Worm (Caenorhabditis elegans): ENCODE data around the gene T04H1.12.

T04H1.12 gene

DNA sequence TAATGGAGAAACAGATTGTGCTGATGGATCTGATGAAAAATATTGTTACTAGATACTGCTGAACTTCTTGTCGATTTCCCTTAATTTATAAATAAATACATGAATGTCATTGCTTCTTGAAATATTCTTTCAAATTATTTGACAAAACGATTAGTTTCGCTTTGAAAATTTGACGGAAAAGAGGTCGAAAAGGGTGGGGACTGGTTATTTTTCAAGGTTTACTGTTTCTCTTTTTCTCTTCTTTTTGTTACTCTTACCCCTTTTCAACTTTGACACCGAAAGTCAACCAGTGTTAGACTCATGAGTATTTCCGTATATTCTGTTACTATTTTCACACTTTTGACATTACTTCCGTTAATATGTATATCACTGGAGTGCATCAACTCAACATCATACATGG lies at the start of gene T04H1.12:
Gene T04H1.12 (plus strand): TSS at position 301 of the 400 bp plus-strand sequence.
- no peak for TF ChIP-seq dao-5 (tag; optimal IDR thresholded peaks at IDR 0.05)

DNA sequence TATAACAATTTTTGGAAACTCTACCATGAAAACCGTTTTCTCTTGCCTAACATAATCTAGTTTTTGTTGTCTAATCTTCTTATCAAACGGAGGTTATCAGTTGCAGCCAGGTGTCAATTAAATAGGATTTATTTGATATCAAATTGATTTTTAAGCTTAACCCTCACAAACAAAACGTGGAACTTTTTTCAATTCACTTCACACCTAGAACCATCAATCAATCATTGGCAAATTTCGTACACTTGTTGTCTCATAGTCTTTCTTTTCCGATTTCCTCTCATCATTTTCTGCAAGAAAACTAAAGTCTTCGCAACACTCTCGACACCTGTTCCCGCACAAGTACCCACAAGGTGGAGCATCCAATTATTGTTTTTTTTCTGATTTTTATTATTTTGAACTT lies 46.8 kb upstream of the T04H1.12 start:
- no peak for TF ChIP-seq dao-5 (tag; optimal IDR thresholded peaks at IDR 0.05)
- no peak for TF ChIP-seq W03F9.2 (tag; optimal IDR thresholded peaks at IDR 0.05)
- no peak for TF ChIP-seq him-1 (tag; optimal IDR thresholded peaks at IDR 0.05)

DNA sequence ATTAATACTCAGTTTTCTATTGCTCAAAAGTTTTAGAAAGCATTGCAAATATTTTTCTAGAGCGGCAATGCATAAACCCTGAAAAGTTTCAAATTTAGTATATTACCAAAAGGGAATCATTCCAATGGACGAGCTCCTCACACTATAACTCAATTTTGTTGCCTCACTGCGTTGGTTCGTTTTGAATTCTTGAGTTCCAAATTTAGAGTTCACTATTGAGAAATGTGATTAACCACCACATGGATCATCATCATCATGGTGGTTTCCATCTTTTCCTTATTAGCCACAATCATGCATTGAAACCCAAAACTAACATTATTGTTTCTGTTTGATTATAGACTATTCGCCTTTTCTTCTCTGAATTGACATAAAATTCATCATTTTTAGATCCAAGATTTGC lies 45.5 kb upstream of the T04H1.12 start:
- TF ChIP-seq dao-5 (tag; optimal IDR thresholded peaks at IDR 0.05): no peak
- no peak for TF ChIP-seq W03F9.2 (tag; optimal IDR thresholded peaks at IDR 0.05)
- TF ChIP-seq him-1 (tag; optimal IDR thresholded peaks at IDR 0.05): no peak

DNA sequence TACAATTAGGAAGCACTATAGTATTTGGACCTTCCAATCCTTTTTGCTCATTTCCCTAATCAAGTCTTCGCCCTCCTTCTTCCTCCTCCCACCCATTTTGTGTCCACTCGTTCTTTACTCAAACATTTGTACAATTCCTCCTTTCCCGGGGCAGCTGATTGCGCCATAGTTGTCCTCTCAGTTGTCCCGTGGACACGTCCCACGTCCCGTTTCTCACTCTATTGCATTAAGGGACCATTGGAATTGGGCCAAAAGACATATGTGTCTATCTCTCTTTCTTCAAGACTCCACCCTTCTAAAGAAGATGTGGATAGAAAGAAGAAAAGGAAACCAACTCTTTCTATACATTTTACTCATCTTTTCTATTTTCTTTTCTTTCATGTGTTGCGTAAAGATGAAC lies 44.4 kb upstream of the T04H1.12 start:
- TF ChIP-seq dao-5 (tag; optimal IDR thresholded peaks at IDR 0.05) (no peak), him-1 (tag; optimal IDR thresholded peaks at IDR 0.05) (no peak), W03F9.2 (tag; optimal IDR thresholded peaks at IDR 0.05) (no peak)

DNA sequence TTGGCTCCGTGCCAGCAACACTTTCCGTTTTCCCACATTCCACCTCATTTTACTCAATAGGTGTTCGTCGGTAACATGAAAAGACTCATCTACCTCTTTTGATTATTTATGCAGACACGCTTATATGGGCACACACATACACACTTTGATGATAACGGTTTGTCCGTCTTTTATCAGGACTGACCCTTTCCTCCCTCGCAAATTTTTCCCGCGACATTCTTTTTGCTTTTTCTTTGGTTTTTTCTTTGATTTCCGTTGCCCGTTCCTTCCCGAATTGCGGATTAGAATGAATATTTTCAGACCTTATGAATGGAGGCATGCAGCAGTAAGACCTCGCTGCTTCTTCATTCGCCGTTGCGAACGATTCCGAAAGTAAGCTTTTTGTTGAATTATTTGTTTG lies 42.4 kb upstream of the T04H1.12 start, which contains the start of gene vab-8:
Gene vab-8 (plus strand): TSS at position 301 of the 400 bp plus-strand sequence.
- TF ChIP-seq him-1 (tag; optimal IDR thresholded peaks at IDR 0.05): no peak
- TF ChIP-seq W03F9.2 (tag; optimal IDR thresholded peaks at IDR 0.05): no peak
- TF ChIP-seq dao-5 (tag; optimal IDR thresholded peaks at IDR 0.05): no peak

DNA sequence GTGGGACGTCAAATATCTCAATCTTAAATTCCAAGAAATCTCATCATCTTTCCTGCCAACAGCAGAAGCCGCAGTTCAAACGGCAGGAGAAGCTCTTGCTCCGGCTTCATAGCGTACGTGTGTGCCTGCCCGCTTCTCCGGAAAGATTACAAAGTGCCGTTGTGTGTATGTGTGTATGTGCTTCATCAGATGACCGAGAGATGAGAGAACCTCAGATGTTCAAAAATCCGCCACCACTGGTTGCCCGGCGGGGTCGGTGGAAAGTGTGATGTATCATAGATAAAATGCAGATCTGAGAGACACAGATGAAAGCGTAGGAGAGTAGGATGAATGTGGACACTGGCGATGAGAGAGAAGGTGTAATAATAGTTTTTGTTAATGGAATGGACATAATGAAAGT lies 22.0 kb upstream of the T04H1.12 start:
- no peak for TF ChIP-seq W03F9.2 (tag; optimal IDR thresholded peaks at IDR 0.05)
- TF ChIP-seq dao-5 (tag; optimal IDR thresholded peaks at IDR 0.05): no peak
- no peak for TF ChIP-seq him-1 (tag; optimal IDR thresholded peaks at IDR 0.05)

DNA sequence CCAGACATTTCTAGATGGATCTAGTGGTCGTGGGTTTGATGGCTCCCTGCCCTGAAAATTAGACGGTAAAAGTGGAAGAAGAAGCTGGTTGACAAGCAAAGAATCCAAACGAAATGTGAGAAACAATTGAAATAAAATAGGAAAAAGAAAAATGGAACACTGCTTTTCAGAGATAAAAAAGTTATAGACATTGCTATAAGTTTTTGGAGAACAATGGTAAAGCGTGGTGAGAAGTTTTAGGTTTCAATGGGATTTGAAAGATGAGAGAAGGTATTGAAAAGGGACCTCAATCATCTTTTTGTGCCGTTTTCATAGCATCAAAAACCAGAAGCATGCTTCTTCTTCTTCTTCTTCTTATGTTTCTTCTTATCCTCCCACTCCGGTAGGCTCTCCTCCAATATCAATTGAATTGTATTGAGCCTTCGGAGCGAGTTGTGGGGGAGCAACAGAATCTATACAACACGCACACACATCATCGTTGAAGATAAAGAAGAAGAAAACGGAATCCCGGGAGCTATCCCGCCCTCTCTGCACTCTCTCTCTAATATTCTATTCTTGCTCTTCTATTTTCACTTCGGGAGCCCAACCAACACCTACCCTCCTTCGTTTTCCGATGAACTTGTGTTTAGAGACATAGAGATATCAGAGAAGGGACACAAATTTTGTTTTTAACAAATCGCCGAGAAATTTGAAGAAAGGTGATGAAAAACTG lies 21.0 kb upstream of the T04H1.12 start, which contains the start of gene myo-3:
Gene myo-3 (minus strand): TSS at position 51 of the 712 bp plus-strand sequence.
- no peak for TF ChIP-seq dao-5 (tag; optimal IDR thresholded peaks at IDR 0.05)
- TF ChIP-seq him-1 (tag; optimal IDR thresholded peaks at IDR 0.05): no peak
- no peak for TF ChIP-seq W03F9.2 (tag; optimal IDR thresholded peaks at IDR 0.05)

DNA sequence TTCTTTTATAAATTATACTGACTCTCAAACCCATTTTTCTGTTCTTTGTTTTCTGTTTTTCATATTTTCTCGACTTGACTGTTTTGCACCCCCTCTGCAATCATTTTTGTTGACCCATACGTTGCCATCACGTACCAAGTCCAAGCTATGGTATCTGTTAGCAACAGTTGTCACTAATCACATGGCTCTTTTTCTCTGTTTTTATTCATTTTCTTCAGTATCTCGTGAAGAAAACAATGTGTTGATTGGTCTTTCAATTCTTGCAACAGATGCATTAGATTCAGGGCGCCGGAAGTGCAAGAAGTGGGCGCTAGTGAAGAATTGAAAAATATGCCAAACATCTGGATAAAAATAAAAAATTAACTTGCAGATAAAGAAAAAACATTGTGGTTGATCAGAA lies 19.9 kb upstream of the T04H1.12 start:
- TF ChIP-seq dao-5 (tag; optimal IDR thresholded peaks at IDR 0.05): no peak
- TF ChIP-seq W03F9.2 (tag; optimal IDR thresholded peaks at IDR 0.05): no peak
- TF ChIP-seq him-1 (tag; optimal IDR thresholded peaks at IDR 0.05): no peak

DNA sequence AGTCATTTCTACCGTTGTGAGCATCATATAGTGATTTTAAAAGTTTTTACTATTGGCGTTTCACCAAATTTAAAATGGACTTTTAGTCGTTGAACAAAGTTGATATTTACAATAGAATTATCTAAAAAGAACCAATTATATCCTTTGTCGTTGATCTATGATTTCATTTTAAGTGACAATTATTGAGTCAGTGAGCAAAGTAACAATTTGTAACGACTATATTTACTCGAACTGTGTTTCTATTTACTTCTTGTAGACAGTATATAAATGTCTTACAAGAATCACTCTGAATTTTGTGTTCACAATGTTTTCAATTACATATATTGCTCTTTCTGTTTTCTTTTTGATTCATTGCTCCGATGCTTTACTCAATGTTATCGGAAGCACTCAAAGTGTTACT lies 14.3 kb upstream of the T04H1.12 start, which contains the start of gene ttr-22:
Gene ttr-22 (plus strand): TSS at position 301 of the 400 bp plus-strand sequence.
- TF ChIP-seq him-1 (tag; optimal IDR thresholded peaks at IDR 0.05): no peak
- no peak for TF ChIP-seq dao-5 (tag; optimal IDR thresholded peaks at IDR 0.05)
- no peak for TF ChIP-seq W03F9.2 (tag; optimal IDR thresholded peaks at IDR 0.05)

DNA sequence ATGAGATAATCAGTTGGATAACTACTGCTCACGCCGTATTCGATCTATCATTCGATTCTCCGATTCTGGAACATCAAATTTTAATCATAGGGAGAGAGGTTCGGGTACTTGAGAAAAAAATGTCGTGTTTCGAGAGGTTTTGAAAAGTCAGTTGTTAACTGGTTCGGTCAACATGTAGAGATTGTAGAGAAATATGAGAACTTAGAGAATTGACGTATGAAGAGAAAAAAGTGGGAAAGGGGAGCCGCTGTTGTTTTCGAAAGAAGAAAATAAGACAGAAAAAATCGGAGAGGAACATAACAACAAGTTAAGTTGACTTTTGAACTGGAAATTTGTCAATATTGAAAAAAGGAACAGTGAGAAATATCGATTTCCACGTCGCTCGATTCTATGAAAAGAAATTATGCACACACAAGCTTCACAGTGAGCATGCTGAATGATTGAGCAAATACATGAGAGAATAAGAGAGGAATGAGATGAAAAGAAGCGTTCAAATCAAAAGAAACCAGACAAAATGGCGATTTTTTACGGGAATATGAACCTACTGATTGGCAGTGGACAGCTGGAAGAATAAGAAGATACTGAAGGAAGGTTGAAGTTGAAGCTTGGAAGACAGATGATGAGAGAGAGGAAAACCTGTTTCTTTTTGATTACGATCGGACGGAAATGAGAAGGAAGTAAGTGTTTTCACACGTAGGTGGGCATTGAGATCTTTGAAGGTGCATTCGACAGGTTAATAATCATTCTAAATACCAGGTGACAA lies 10.3 kb upstream of the T04H1.12 start, which contains the start of the genes T04H1.13, slfl-5 and rad-50:
Gene T04H1.13 (minus strand): TSS at position 51 of the 763 bp plus-strand sequence.
Gene slfl-5 (minus strand): TSS at position 65 of the 763 bp plus-strand sequence.
Gene rad-50 (plus strand): TSS at position 667 of the 763 bp plus-strand sequence.
- TF ChIP-seq dao-5 (tag; optimal IDR thresholded peaks at IDR 0.05): no peak
- TF ChIP-seq him-1 (tag; optimal IDR thresholded peaks at IDR 0.05): no peak

DNA sequence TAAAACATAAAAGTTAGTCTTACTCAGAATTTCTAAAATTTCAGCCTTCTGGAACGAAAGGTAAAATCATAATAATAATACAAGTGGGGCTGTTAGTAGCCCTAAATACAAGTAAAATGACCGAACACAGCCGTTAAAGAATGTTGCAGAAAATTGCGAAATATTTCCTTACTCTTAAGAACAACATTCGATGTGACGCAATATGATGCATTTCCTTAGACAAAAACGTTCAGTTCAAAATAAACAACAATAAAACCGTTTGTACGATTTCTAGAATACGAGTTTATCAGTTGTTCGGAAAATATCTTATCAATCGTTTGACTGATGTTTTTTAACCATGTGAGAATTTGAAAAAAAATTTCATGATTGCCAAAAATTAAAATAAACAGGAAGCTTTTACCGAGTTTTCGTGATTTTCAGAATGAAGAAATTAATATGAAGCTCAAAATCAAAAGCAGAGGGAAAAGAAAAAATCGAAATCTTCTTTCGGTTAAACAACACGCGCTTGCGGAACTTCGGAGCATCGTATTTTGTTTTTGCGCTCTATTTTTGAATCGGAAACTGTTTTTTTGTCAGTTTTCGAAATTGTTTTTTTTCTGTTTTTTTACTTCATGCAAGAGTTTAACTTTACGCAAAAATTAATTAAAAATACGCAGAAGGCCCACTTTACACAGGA lies 9.5 kb upstream of the T04H1.12 start:
- TF ChIP-seq him-1 (tag; optimal IDR thresholded peaks at IDR 0.05) (no peak), W03F9.2 (tag; optimal IDR thresholded peaks at IDR 0.05) (no peak), dao-5 (tag; optimal IDR thresholded peaks at IDR 0.05) (no peak)

DNA sequence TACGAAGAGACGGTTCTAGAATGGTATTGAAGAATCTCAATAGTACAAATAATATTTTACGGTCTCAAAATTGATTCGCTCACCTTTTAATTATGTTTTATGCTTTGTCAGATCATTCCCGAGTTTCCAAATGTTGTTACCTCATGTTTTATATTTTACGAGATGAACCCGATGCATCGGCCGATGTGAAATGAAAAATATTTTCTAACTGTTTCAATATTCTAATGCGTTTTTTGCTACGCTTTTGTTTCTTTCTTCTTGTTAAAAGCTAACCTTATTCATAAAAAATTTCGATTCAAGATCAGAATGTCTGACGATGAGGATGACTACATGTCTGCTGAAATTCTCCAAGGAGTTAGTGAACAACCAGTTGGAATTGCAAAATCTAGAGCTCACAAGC lies 4.4 kb upstream of the T04H1.12 start, which contains the start of gene T04H1.5:
Gene T04H1.5 (plus strand): TSS at position 301 of the 400 bp plus-strand sequence.
- TF ChIP-seq him-1 (tag; optimal IDR thresholded peaks at IDR 0.05): no peak
- TF ChIP-seq W03F9.2 (tag; optimal IDR thresholded peaks at IDR 0.05): no peak
- TF ChIP-seq dao-5 (tag; optimal IDR thresholded peaks at IDR 0.05): no peak

DNA sequence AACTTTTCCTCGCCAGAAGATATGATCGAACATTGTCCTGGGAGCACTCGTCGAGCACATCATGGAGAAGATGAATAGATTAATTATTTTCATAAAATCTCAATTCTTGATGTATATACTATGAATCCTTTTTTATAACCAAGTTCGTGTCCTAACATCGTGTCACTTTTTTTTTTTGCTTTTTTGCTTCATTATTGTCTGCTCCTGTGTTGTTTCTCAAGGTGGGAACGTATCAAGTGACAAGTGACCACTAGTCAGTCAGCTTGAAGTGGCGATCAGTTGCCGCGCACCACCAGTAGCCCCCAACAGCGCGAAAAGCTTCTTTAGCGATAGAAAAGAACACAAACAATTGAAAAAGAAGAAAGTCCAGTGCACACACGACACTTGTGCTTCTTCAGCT lies 3.2 kb upstream of the T04H1.12 start, which contains the start of gene lrx-1:
Gene lrx-1 (plus strand): TSS at position 301 of the 400 bp plus-strand sequence.
- no peak for TF ChIP-seq dao-5 (tag; optimal IDR thresholded peaks at IDR 0.05)
- no peak for TF ChIP-seq him-1 (tag; optimal IDR thresholded peaks at IDR 0.05)
- no peak for TF ChIP-seq W03F9.2 (tag; optimal IDR thresholded peaks at IDR 0.05)
